Worm (Caenorhabditis elegans) whole organism, mixed stage, embryonic: ENCODE results near the gene selt-1.2.

Experiments
- M03D4.4 ChIP-seq: sonication (generic microtip); optimal IDR thresholded peaks from 2 replicates; lab custom pipeline; 2017; ENCODE audit warnings: mild to moderate bottlenecking, missing genetic modification characterization, missing compliant biosample characterization
- bed-3 ChIP-seq: fragments of 200-800 bp; sonication (Bioruptor generic); optimal IDR thresholded peaks from 3 replicates; lab custom pipeline; 2018; ENCODE audit warnings: mild to moderate bottlenecking, missing genetic modification characterization, moderate library complexity, missing compliant biosample characterization
- blmp-1 ChIP-seq: fragments of 150-350 bp; optimal IDR thresholded peaks from 2 replicates; lab custom pipeline; 2014; ENCODE audit warnings: missing biosample characterization, missing genetic modification characterization
- ceh-43 ChIP-seq: fragments of 200-800 bp; sonication (Bioruptor generic); optimal IDR thresholded peaks from 2 replicates; lab custom pipeline; 2018; ENCODE audit warnings: mild to moderate bottlenecking, missing genetic modification characterization, moderate library complexity, missing compliant biosample characterization
- ceh-83 ChIP-seq: fragments of 200-800 bp; sonication (Bioruptor generic); optimal IDR thresholded peaks from 2 replicates; lab custom pipeline; 2018; ENCODE audit warnings: mild to moderate bottlenecking, missing genetic modification characterization, missing compliant biosample characterization
- ces-1 ChIP-seq: fragments of 150-350 bp; optimal IDR thresholded peaks from 2 replicates; lab custom pipeline; 2014; ENCODE audit warnings: missing biosample characterization, missing genetic modification reagents, missing genetic modification characterization
- cnd-1 ChIP-seq: fragments of 200-800 bp; sonication (Bioruptor generic); optimal IDR thresholded peaks from 2 replicates; lab custom pipeline; 2018; ENCODE audit warnings: mild to moderate bottlenecking, missing genetic modification characterization, missing compliant biosample characterization
- drap-1 ChIP-seq: fragments of 200-800 bp; sonication (Bioruptor generic); optimal IDR thresholded peaks from 3 replicates; lab custom pipeline; 2018; ENCODE audit warnings: mild to moderate bottlenecking, missing genetic modification characterization, missing compliant biosample characterization
- elt-1 ChIP-seq: sonication (generic microtip); optimal IDR thresholded peaks from 2 replicates; lab custom pipeline; 2017; ENCODE audit warnings: missing genetic modification characterization, mild to moderate bottlenecking, missing compliant biosample characterization, antibody characterized with exemption, moderate library complexity, borderline replicate concordance; ENCODE audit not compliant: insufficient read depth
- elt-3 ChIP-seq: fragments of 150-350 bp; optimal IDR thresholded peaks from 2 replicates; lab custom pipeline; 2014; ENCODE audit warnings: missing biosample characterization, missing genetic modification characterization
- flh-1 ChIP-seq: fragments of 200-800 bp; sonication (Bioruptor generic); optimal IDR thresholded peaks from 2 replicates; lab custom pipeline; 2018; ENCODE audit warnings: mild to moderate bottlenecking, missing genetic modification characterization, moderate library complexity, missing compliant biosample characterization
- ham-2 ChIP-seq: fragments of 200-800 bp; sonication (Bioruptor generic); optimal IDR thresholded peaks from 2 replicates; lab custom pipeline; 2018; ENCODE audit warnings: mild to moderate bottlenecking, missing genetic modification characterization, missing compliant biosample characterization
- hlh-1 ChIP-seq: fragments of 150-350 bp; optimal IDR thresholded peaks from 2 replicates; lab custom pipeline; 2014; ENCODE audit warnings: missing biosample characterization, missing genetic modification reagents, missing genetic modification characterization
- lin-13 ChIP-seq: fragments of 150-350 bp; optimal IDR thresholded peaks from 2 replicates; lab custom pipeline; 2014; ENCODE audit warnings: missing biosample characterization, missing genetic modification characterization
- lin-32 ChIP-seq: fragments of 200-800 bp; sonication (Bioruptor generic); optimal IDR thresholded peaks from 2 replicates; lab custom pipeline; 2018; ENCODE audit warnings: mild to moderate bottlenecking, missing genetic modification characterization, missing compliant biosample characterization
- lsy-2 ChIP-seq: fragments of 150-350 bp; optimal IDR thresholded peaks from 2 replicates; lab custom pipeline; 2014; ENCODE audit warnings: missing biosample characterization, missing genetic modification characterization
- mab-5 ChIP-seq: fragments of 150-350 bp; optimal IDR thresholded peaks from 2 replicates; lab custom pipeline; 2014; ENCODE audit warnings: missing biosample characterization, missing genetic modification characterization
- mls-2 ChIP-seq: sonication (generic microtip); optimal IDR thresholded peaks from 2 replicates; lab custom pipeline; 2016; ENCODE audit warnings: mild to moderate bottlenecking, missing genetic modification characterization, moderate library complexity, missing compliant biosample characterization
- nhr-237 ChIP-seq: fragments of 150-350 bp; optimal IDR thresholded peaks from 2 replicates; lab custom pipeline; 2014; ENCODE audit warnings: missing biosample characterization, missing genetic modification characterization
- pha-4 ChIP-seq: fragments of 150-350 bp; optimal IDR thresholded peaks from 2 replicates; lab custom pipeline; 2018; ENCODE audit warnings: missing biosample characterization, missing genetic modification reagents, missing genetic modification characterization
- sem-2 ChIP-seq: fragments of 200-800 bp; sonication (Bioruptor generic); optimal IDR thresholded peaks from 2 replicates; lab custom pipeline; 2018; ENCODE audit warnings: mild to moderate bottlenecking, missing genetic modification characterization, missing compliant biosample characterization
- snpc-4 ChIP-seq: fragments of 150-350 bp; optimal IDR thresholded peaks from 2 replicates; lab custom pipeline; 2014; ENCODE audit warnings: missing biosample characterization, missing genetic modification characterization
- sptf-1 ChIP-seq: sonication (generic microtip); optimal IDR thresholded peaks from 2 replicates; lab custom pipeline; 2017; ENCODE audit warnings: mild to moderate bottlenecking, missing genetic modification characterization, moderate library complexity, missing compliant biosample characterization
- tbx-8 ChIP-seq: fragments of 200-800 bp; sonication (Bioruptor generic); optimal IDR thresholded peaks from 2 replicates; lab custom pipeline; 2018; ENCODE audit warnings: mild to moderate bottlenecking, missing genetic modification characterization, moderate library complexity, missing compliant biosample characterization
- unc-120 ChIP-seq: sonication (generic microtip); optimal IDR thresholded peaks from 2 replicates; lab custom pipeline; 2017; ENCODE audit warnings: missing genetic modification characterization, missing compliant biosample characterization; ENCODE audit not compliant: poor library complexity, severe bottlenecking
- unc-39 ChIP-seq: fragments of 150-350 bp; optimal IDR thresholded peaks from 2 replicates; lab custom pipeline; 2014; ENCODE audit warnings: missing biosample characterization, missing genetic modification characterization
- unc-62 ChIP-seq: fragments of 150-350 bp; optimal IDR thresholded peaks from 2 replicates; lab custom pipeline; 2014; ENCODE audit warnings: missing biosample characterization, missing genetic modification reagents, missing genetic modification characterization
- zip-8 ChIP-seq: fragments of 150-350 bp; optimal IDR thresholded peaks from 2 replicates; lab custom pipeline; 2014; ENCODE audit warnings: missing biosample characterization, missing genetic modification characterization
- ztf-11 ChIP-seq: fragments of 150-350 bp; optimal IDR thresholded peaks from 2 replicates; lab custom pipeline; 2014; ENCODE audit warnings: missing biosample characterization, missing genetic modification characterization

The selt-1.2 gene

ce11 chrV:10743649-10744048 is 3.5 kb downstream of the selt-1.2 start, which contains the start of gene srj-22:
Gene srj-22, minus strand, starts transcription at chrV:10743749.
- TF ChIP-seq mls-2 (tag; lab: Kevin White, UChicago): no peak
- TF ChIP-seq snpc-4 (tag; lab: Kevin White, UChicago): no peak
- TF ChIP-seq M03D4.4 (tag; lab: Kevin White, UChicago): no peak
- TF ChIP-seq ceh-83: no peak
- no peak for TF ChIP-seq blmp-1 (tag; lab: Kevin White, UChicago)
- no peak for TF ChIP-seq hlh-1
- no peak for TF ChIP-seq lin-13 (tag; lab: Kevin White, UChicago)
- no peak for TF ChIP-seq sptf-1 (tag; lab: Kevin White, UChicago)
- TF ChIP-seq flh-1: no peak
- no peak for TF ChIP-seq unc-39 (tag; lab: Kevin White, UChicago)
- no peak for TF ChIP-seq elt-1 (tag; lab: Kevin White, UChicago)
- TF ChIP-seq bed-3 (GFP tag; lab: Kevin White, UChicago): no peak
- no peak for TF ChIP-seq nhr-237
- no peak for TF ChIP-seq ceh-43 (GFP tag; lab: Kevin White, UChicago)
- TF ChIP-seq drap-1 (GFP tag; lab: Kevin White, UChicago): no peak
- no peak for TF ChIP-seq unc-120 (tag; lab: Kevin White, UChicago)

DNA sequence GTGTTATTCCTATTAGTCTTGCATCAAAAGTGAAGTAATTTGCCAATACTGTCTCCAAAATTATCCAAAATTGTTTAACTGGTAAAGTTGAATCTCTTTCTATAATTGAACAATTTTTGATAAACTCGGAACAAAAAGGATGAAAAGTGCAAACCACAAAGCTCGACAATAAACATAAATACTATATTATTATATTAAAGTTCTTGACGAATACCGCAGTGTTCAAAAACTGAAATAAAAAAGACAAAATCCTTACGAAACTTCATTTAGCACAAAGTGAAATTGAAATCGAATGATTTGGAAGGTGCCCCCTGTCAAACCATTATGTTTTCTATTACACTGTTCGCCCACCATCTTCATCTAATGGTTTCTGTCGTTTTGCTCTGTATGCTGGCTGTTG is 5.8 kb downstream of the selt-1.2 start, which contains the start of gene ZC302.3:
ZC302.3 (minus strand) TSS at position 101 of the 400 bp plus-strand sequence.
- no peak for TF ChIP-seq bed-3 (GFP tag; lab: Kevin White, UChicago)
- no peak for TF ChIP-seq unc-120 (tag; lab: Kevin White, UChicago)
- TF ChIP-seq elt-3: no peak
- TF ChIP-seq drap-1 (GFP tag; lab: Kevin White, UChicago): no peak
- no peak for TF ChIP-seq ces-1 (GFP tag; lab: Kevin White, UChicago)
- no peak for TF ChIP-seq mab-5 (tag; lab: Kevin White, UChicago)
- TF ChIP-seq mls-2 (tag; lab: Kevin White, UChicago): no peak
- no peak for TF ChIP-seq ceh-43 (GFP tag; lab: Kevin White, UChicago)
- TF ChIP-seq lin-13 (tag; lab: Kevin White, UChicago): no peak
- TF ChIP-seq cnd-1 (tag; lab: Kevin White, UChicago): no peak

ce11 chrV:10736756-10737155 is 10.4 kb downstream of the selt-1.2 start, which contains the start of the genes mre-11 and wdr-5.3:
Gene mre-11, minus strand, starts transcription at chrV:10736868.
Gene wdr-5.3, plus strand, starts transcription at chrV:10737116.
- TF ChIP-seq lin-13 (tag; lab: Kevin White, UChicago): peak; percentile 23
- TF ChIP-seq sem-2 (GFP tag; lab: Kevin White, UChicago): no peak

DNA sequence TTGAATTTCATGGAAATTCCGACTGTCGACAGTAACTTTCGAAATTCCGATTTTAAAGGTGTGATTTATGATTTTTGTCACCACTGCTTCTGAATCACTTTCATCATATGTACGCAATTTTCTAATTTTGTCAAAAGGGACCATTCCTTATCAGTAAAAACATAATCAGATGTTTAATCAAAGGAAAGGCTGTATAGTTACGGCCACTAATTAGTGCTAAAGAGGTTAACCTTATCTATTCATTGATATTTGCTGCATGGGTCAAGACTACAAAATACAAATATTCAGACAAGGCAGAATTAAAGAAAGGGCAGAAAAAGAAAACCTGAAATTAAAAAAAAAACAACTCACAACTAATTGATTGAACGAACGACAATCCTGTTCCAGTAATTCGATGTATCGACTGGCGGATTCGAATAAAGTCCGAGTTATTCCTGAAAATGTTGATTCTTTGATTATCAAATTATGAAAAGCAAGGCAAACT is 15.1 kb downstream of the selt-1.2 start, which contains the start of gene T28B11.1:
T28B11.1 (minus strand) TSS at position 434 of the 484 bp plus-strand sequence.
- TF ChIP-seq lin-32 (GFP tag; lab: Kevin White, UChicago) (no peak), ztf-11 (tag; lab: Kevin White, UChicago) (no peak), tbx-8 (no peak), ham-2 (GFP tag; lab: Kevin White, UChicago) (no peak), zip-8 (tag; lab: Kevin White, UChicago) (no peak), pha-4 (tag; lab: Kevin White, UChicago) (no peak), lsy-2 (tag; lab: Kevin White, UChicago) (no peak), lin-13 (tag; lab: Kevin White, UChicago) (no peak), unc-39 (tag; lab: Kevin White, UChicago) (no peak)

DNA sequence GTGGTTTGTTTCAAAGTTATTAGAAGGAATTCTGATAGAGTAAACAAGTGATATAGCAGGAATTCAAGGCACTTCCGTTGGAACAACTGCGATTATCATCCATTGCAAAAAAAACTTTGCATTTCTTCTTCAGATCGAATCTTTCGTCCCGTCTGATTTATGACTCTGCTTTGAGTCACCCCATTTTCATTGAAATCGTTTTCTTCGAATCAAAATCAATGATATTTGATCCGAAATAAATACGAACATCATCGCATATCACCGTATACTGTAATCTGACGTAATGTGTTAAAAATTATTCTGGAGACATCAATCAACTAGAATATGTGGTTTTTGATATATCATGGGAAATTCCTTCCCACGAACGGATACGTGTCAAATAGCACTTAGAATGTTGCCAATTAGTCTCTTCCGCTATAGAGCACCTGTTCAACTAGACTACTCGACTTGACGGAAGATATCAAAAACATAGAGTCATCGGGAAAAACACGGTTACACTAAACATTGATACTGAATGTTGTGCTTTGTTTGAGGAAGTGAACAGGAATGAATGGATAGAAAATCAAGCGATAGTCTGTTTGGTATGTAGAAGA is 16.2 kb downstream of the selt-1.2 start:
- TF ChIP-seq sptf-1 (tag; lab: Kevin White, UChicago) (no peak), unc-62 (GFP tag; lab: Kevin White, UChicago) (peak; percentile 21), hlh-1 (peak; percentile 41)
